Fruit fly (Drosophila melanogaster): ENCODE results near the gene CG8132.
A peak's percentile ranks its signal among the peaks of the same experiment; 100 is the strongest.

Gene CG8132

DNA sequence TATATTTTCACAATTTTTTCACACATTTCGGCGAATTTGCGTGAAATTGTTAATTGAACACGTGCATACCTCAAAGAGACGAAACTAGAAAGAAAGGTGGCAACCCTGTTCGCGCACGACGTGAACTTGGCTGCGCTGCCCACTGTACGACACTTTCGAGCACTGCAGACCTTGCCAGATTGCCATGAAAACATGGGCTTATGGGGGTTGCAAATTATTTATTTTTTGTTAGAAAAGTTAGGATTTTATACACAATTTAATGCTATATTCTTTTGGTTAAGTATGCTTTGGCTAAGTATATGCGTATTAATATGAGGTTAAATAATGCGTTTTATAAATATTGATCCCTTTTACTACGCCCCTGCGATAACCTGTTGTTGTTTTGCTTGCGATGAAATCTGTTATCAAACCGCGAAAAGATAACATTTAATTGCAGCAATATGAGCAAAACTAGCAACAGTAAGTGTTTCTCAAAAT lies at the start of gene CG8132, which contains the start of gene RpL34b (continued):
- TF ChIP-seq CG10209 (GFP tag; optimal IDR thresholded peaks at IDR 0.05) (peak; percentile 96), Med (GFP tag) (peak; percentile 99), hkb (optimal IDR thresholded peaks at IDR 0.05) (peak; percentile 91), hkb (GFP tag; IDR thresholded peaks at IDR 0.05) (peak; percentile 93), Six4 (GFP tag; optimal IDR thresholded peaks at IDR 0.05) (peak; percentile 86), HLH3B (GFP tag; IDR thresholded peaks at IDR 0.05) (peak; percentile 93), amos (GFP tag; IDR thresholded peaks at IDR 0.05; ENCODE audit: partially characterized antibody) (peak; percentile 69), grn (GFP tag; optimal IDR thresholded peaks at IDR 0.05) (peak; percentile 94), ewg (GFP tag; optimal IDR thresholded peaks at IDR 0.05) (peak; percentile 90), CG13123 (GFP tag; optimal IDR thresholded peaks at IDR 0.05) (peak; percentile 100), Hr39 (optimal IDR thresholded peaks at IDR 0.05) (no peak), fd64A (GFP tag; optimal IDR thresholded peaks at IDR 0.05) (peak; percentile 85), CG34422 (GFP tag; IDR thresholded peaks at IDR 0.05) (peak; percentile 96), CG10431 (GFP tag; optimal IDR thresholded peaks at IDR 0.05) (peak; percentile 93), CG5180 (GFP tag; optimal IDR thresholded peaks at IDR 0.05) (peak; percentile 83), en (GFP tag; optimal IDR thresholded peaks at IDR 0.05) (peak; percentile 86), peb (GFP tag; IDR thresholded peaks at IDR 0.05) (peak; percentile 90), CrebB (tag; optimal IDR thresholded peaks at IDR 0.05) (peak; percentile 94), Chrac-16 (GFP tag; optimal IDR thresholded peaks at IDR 0.05) (peak; percentile 96), bowl (GFP tag; IDR thresholded peaks at IDR 0.05) (peak; percentile 81), slbo (GFP tag; IDR thresholded peaks at IDR 0.05) (peak; percentile 98), wor (GFP tag; IDR thresholded peaks at IDR 0.05) (peak; percentile 80), CG18476 (GFP tag; optimal IDR thresholded peaks at IDR 0.05) (peak; percentile 90), Dbx (GFP tag; IDR thresholded peaks at IDR 0.05) (peak; percentile 97), CG4820 (GFP tag; optimal IDR thresholded peaks at IDR 0.05) (peak; percentile 90), az2 (GFP tag; optimal IDR thresholded peaks at IDR 0.05) (peak; percentile 94), Bteb2 (GFP tag; optimal IDR thresholded peaks at IDR 0.05) (peak; percentile 96), CG11456 (GFP tag; IDR thresholded peaks at IDR 0.05) (peak; percentile 99), aop (GFP tag; IDR thresholded peaks at IDR 0.05) (peak; percentile 80), ara (GFP tag; IDR thresholded peaks at IDR 0.05) (peak; percentile 92), CG14050 (GFP tag; IDR thresholded peaks at IDR 0.05) (peak; percentile 85), CG6689 (GFP tag; IDR thresholded peaks at IDR 0.05) (peak; percentile 94), dimm (GFP tag; IDR thresholded peaks at IDR 0.05) (peak; percentile 50), dpn (GFP tag; optimal IDR thresholded peaks at IDR 0.05) (peak; percentile 95 to 98), CG12659 (GFP tag; optimal IDR thresholded peaks at IDR 0.05) (peak; percentile 99), chm (GFP tag; IDR thresholded peaks at IDR 0.05) (peak; percentile 94), CG33213 (GFP tag; optimal IDR thresholded peaks at IDR 0.05) (peak; percentile 97), CG12236 (GFP tag; optimal IDR thresholded peaks at IDR 0.05) (peak; percentile 86), ab (GFP tag; optimal IDR thresholded peaks at IDR 0.05) (peak; percentile 87), CG18599 (GFP tag; optimal IDR thresholded peaks at IDR 0.05) (peak; percentile 97), sna (GFP tag; IDR thresholded peaks at IDR 0.05; ENCODE audit: partially characterized antibody) (no peak; the same call in 1 of the 2 replicates), HLH54F (GFP tag; optimal IDR thresholded peaks at IDR 0.05) (peak; percentile 97), E2f1 (GFP tag; IDR thresholded peaks at IDR 0.05) (peak; percentile 93), yki (optimal IDR thresholded peaks at IDR 0.05) (no peak), fu2 (GFP tag; optimal IDR thresholded peaks at IDR 0.05) (peak; percentile 95), CG4854 (GFP tag; optimal IDR thresholded peaks at IDR 0.05) (peak; percentile 95), bigmax (GFP tag; optimal IDR thresholded peaks at IDR 0.05) (peak; percentile 75), Jarid2 (GFP tag; optimal IDR thresholded peaks at IDR 0.05) (peak; percentile 78), CG31365 (tag; optimal IDR thresholded peaks at IDR 0.05) (peak; percentile 73), danr (GFP tag; IDR thresholded peaks at IDR 0.05) (peak; percentile 91), chinmo (GFP tag; IDR thresholded peaks at IDR 0.05; ENCODE audit: partially characterized antibody) (0 out of 4 replicates have a peak, but pooled peaks have one; percentile 16), Drgx (GFP tag; IDR thresholded peaks at IDR 0.05) (peak; percentile 90)
